Worm (Caenorhabditis elegans): ENCODE data around the gene maoc-1.

The maoc-1 gene

DNA sequence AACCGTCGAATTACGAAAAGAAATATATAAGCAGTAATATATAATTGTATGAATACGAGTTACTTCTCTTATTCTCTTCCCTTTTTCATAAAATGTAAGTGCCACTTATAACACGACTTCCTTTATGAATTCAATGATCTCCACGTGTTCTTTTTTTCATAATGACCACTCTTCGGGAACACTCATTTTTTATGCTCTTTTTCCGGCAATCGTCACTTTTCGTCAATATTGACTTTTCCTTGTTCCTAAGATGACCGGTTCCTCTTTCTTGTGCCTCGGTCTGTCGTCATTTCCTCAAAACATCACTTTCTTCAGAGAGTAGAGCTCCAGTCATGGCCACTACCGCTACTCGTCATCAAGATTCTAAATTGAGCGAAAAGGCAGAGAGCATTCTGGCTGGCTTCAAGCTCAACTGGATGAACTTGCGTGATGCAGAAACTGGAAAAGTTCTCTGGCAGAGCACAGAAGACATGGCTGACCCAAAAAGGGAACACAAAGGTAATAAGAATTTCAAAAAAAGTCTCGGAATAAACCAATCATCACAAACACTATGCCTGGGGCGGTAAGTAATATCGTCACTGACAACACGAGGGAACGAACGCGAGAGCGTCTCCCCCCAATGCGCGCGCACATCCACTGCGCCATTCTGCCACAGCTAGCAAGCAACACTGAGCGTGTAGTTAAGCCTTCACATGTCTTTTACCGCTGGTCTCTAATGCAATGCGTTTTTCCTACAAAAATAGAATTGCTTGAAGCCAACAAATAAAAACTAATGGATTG is 12.4 kb upstream of the maoc-1 start, which contains the start of gene pdl-1:
TSS of gene pdl-1 (plus strand) at position 309 of the 780 bp plus-strand sequence.
- TF ChIP-seq ztf-11 (tag; optimal IDR thresholded peaks at IDR 0.05): peak; percentile 60
- TF ChIP-seq sptf-1 (tag; optimal IDR thresholded peaks at IDR 0.05): peak; percentile 97
- TF ChIP-seq ces-1 (GFP tag; optimal IDR thresholded peaks at IDR 0.05): no peak
- TF ChIP-seq tbx-8 (GFP tag; optimal IDR thresholded peaks at IDR 0.05): peak; percentile 78
- peak; percentile 74 for TF ChIP-seq hlh-1 (tag; optimal IDR thresholded peaks at IDR 0.05)
- peak; percentile 98 for TF ChIP-seq ceh-83 (GFP tag; optimal IDR thresholded peaks at IDR 0.05)
- peak; percentile 91 for TF ChIP-seq ceh-43 (GFP tag; optimal IDR thresholded peaks at IDR 0.05)
- peak; percentile 21 for TF ChIP-seq nhr-237 (tag; optimal IDR thresholded peaks at IDR 0.05)
- TF ChIP-seq cnd-1 (tag; optimal IDR thresholded peaks at IDR 0.05): peak; percentile 97
- TF ChIP-seq mab-5 (tag; optimal IDR thresholded peaks at IDR 0.05): peak; percentile 2
- TF ChIP-seq drap-1 (GFP tag; optimal IDR thresholded peaks at IDR 0.05): peak; percentile 98
- peak; percentile 93 for TF ChIP-seq sem-2 (GFP tag; optimal IDR thresholded peaks at IDR 0.05)
- peak; percentile 91 for TF ChIP-seq unc-120 (tag; optimal IDR thresholded peaks at IDR 0.05; ENCODE audit: poor library complexity, severe bottlenecking)
- peak; percentile 93 for TF ChIP-seq lin-32 (GFP tag; optimal IDR thresholded peaks at IDR 0.05)
- TF ChIP-seq mep-1 (tag; optimal IDR thresholded peaks at IDR 0.05): no peak
- TF ChIP-seq flh-1 (GFP tag; optimal IDR thresholded peaks at IDR 0.05): peak; percentile 90
- TF ChIP-seq nhr-2 (tag; optimal IDR thresholded peaks at IDR 0.05): no peak
- TF ChIP-seq mls-2 (tag; optimal IDR thresholded peaks at IDR 0.05): peak; percentile 98
- TF ChIP-seq bed-3 (GFP tag; optimal IDR thresholded peaks at IDR 0.05): peak; percentile 92
- peak; percentile 21 for TF ChIP-seq elt-1 (tag; optimal IDR thresholded peaks at IDR 0.05; ENCODE audit: borderline replicate concordance, insufficient read depth)
- no peak for TF ChIP-seq snpc-4 (tag; optimal IDR thresholded peaks at IDR 0.05)
- TF ChIP-seq nhr-12 (tag; optimal IDR thresholded peaks at IDR 0.05): no peak
- TF ChIP-seq nhr-28 (tag; optimal IDR thresholded peaks at IDR 0.05): peak; percentile 43
- TF ChIP-seq M03D4.4 (tag; optimal IDR thresholded peaks at IDR 0.05): peak; percentile 96
- peak; percentile 55 for TF ChIP-seq lin-13 (tag; optimal IDR thresholded peaks at IDR 0.05)
- peak; percentile 45 for TF ChIP-seq unc-62 (GFP tag; optimal IDR thresholded peaks at IDR 0.05)
- no peak for TF ChIP-seq zip-8 (tag; optimal IDR thresholded peaks at IDR 0.05)
- TF ChIP-seq lsy-2 (tag; optimal IDR thresholded peaks at IDR 0.05): peak; percentile 12
- peak; percentile 94 for TF ChIP-seq ham-2 (GFP tag; optimal IDR thresholded peaks at IDR 0.05)
- peak; percentile 59 for TF ChIP-seq unc-39 (tag; optimal IDR thresholded peaks at IDR 0.05)
- peak; percentile 67 for TF ChIP-seq nhr-76 (tag; optimal IDR thresholded peaks at IDR 0.05)
- TF ChIP-seq pha-4 (tag; optimal IDR thresholded peaks at IDR 0.05): peak; percentile 84
- TF ChIP-seq blmp-1 (tag; optimal IDR thresholded peaks at IDR 0.05): peak; percentile 5
- no peak for TF ChIP-seq ceh-39 (tag; optimal IDR thresholded peaks at IDR 0.05)
- no peak for TF ChIP-seq elt-3 (tag; optimal IDR thresholded peaks at IDR 0.05)

DNA sequence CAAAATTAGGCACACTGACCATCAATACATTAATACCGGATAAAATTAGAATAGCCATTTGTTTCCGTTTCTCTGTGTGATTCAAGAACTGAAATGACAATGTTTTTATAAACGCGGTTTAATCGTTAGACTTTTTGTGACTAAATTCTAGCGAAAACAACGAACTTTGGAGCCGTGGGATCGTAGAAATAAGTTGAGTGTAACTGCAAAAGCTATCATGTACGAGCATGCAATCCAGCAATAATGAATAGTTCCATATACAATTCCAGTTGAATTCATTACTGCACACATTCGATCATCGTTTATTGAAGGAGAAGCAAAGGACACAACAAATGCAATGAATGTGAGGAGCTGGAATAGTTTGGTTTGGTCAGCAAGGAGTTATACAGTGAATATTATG is 10.0 kb upstream of the maoc-1 start:
- TF ChIP-seq flh-1 (GFP tag; optimal IDR thresholded peaks at IDR 0.05) (no peak), tbx-8 (GFP tag; optimal IDR thresholded peaks at IDR 0.05) (no peak), M03D4.4 (tag; optimal IDR thresholded peaks at IDR 0.05) (no peak), sptf-1 (tag; optimal IDR thresholded peaks at IDR 0.05) (no peak), ceh-39 (tag; optimal IDR thresholded peaks at IDR 0.05) (no peak), ham-2 (GFP tag; optimal IDR thresholded peaks at IDR 0.05) (no peak), pha-4 (tag; optimal IDR thresholded peaks at IDR 0.05) (no peak), ceh-83 (GFP tag; optimal IDR thresholded peaks at IDR 0.05) (no peak), snpc-4 (tag; optimal IDR thresholded peaks at IDR 0.05) (no peak), nhr-237 (tag; optimal IDR thresholded peaks at IDR 0.05) (no peak), mls-2 (tag; optimal IDR thresholded peaks at IDR 0.05) (no peak), elt-3 (tag; optimal IDR thresholded peaks at IDR 0.05) (no peak), mab-5 (tag; optimal IDR thresholded peaks at IDR 0.05) (no peak), ztf-11 (tag; optimal IDR thresholded peaks at IDR 0.05) (no peak), hlh-1 (tag; optimal IDR thresholded peaks at IDR 0.05) (no peak), cnd-1 (tag; optimal IDR thresholded peaks at IDR 0.05) (no peak), lin-32 (GFP tag; optimal IDR thresholded peaks at IDR 0.05) (no peak), sem-2 (GFP tag; optimal IDR thresholded peaks at IDR 0.05) (no peak), unc-39 (tag; optimal IDR thresholded peaks at IDR 0.05) (no peak)

DNA sequence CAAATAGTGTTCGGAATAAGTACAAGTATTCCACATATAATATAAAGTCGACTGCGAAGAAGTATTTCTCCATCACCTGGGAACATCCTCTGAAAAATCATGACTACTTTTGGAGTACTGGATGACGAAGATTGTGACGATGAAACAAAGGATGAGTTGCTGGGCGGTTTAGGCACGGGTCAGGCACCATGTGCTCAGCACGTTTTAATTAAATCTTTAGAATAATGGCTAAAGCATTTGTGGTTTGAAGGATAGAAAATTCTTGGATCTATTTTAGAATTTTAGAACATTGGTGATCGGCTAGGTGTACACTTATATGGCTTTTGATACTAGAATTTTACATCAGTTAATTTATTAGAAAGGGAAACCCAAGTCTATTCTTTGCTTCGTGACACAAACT is 9.0 kb upstream of the maoc-1 start, which contains the start of gene C27H5.6:
TSS of gene C27H5.6 (minus strand) at position 101 of the 400 bp plus-strand sequence.
- TF ChIP-seq elt-3 (tag; optimal IDR thresholded peaks at IDR 0.05): no peak
- TF ChIP-seq unc-62 (GFP tag; optimal IDR thresholded peaks at IDR 0.05): no peak
- TF ChIP-seq mls-2 (tag; optimal IDR thresholded peaks at IDR 0.05): no peak
- TF ChIP-seq ztf-11 (tag; optimal IDR thresholded peaks at IDR 0.05): no peak
- TF ChIP-seq mep-1 (tag; optimal IDR thresholded peaks at IDR 0.05): no peak
- TF ChIP-seq unc-120 (tag; optimal IDR thresholded peaks at IDR 0.05; ENCODE audit: poor library complexity, severe bottlenecking): no peak
- no peak for TF ChIP-seq unc-39 (tag; optimal IDR thresholded peaks at IDR 0.05)
- no peak for TF ChIP-seq flh-1 (GFP tag; optimal IDR thresholded peaks at IDR 0.05)
- TF ChIP-seq elt-1 (tag; optimal IDR thresholded peaks at IDR 0.05; ENCODE audit: borderline replicate concordance, insufficient read depth): no peak
- no peak for TF ChIP-seq lin-32 (GFP tag; optimal IDR thresholded peaks at IDR 0.05)
- TF ChIP-seq cnd-1 (tag; optimal IDR thresholded peaks at IDR 0.05): no peak
- TF ChIP-seq nhr-76 (tag; optimal IDR thresholded peaks at IDR 0.05): no peak

Measured in whole organism, mixed stage, embryonic.